Fruit fly (Drosophila melanogaster): Measurements from ENCODE around the gene CG3285.
A peak's percentile ranks its signal among the peaks of the same experiment; 100 is the strongest.

Gene CG3285

DNA sequence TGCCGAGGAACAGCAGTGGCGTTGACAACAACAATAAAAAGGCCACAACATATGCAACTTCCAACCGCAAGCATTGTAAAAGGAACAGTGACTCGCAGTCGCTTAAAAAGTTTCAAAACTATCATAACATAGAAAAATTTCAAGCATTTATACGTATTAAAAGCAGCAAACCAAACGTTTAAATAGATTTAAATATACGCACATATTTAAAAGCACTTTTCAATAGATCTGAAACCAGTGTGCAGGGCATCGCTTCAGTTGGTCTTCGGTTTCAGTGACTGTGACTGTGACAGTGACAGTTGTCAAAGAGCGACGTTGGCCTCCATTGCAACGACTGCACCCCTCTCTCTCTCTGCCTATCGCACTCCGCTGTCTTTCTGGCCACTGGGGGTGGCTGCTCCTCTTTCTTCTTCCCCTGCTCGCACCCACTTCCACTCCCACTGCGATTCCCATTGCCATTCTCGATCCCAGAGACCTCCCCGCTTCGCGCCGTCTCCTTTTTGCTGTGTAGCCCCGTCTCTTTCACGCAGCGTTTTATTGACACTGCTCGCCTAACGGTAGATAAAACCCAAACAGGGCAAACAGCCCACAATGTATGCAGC lies 17.5 kb downstream of the CG3285 start (continued):
- TF ChIP-seq D (optimal IDR thresholded peaks at IDR 0.05) = no peak
- TF ChIP-seq D (GFP tag; optimal IDR thresholded peaks at IDR 0.05) = peak; percentile 88
- TF ChIP-seq Hmr (GFP tag; optimal IDR thresholded peaks at IDR 0.05) = peak; percentile 41
- peak; percentile 68 for TF ChIP-seq Chrac-16 (GFP tag; optimal IDR thresholded peaks at IDR 0.05)
- peak; percentile 53 for TF ChIP-seq bab2 (GFP tag; optimal IDR thresholded peaks at IDR 0.05)
- TF ChIP-seq sens (GFP tag) = peak; percentile 97
- TF ChIP-seq trh (GFP tag; optimal IDR thresholded peaks at IDR 0.05) = no peak
- TF ChIP-seq Sox102F (GFP tag; optimal IDR thresholded peaks at IDR 0.05) = peak; percentile 95
- TF ChIP-seq CG18599 (GFP tag; optimal IDR thresholded peaks at IDR 0.05) = peak; percentile 51
- TF ChIP-seq BEAF-32 (GFP tag; optimal IDR thresholded peaks at IDR 0.05) = no peak
- TF ChIP-seq org-1 (GFP tag; optimal IDR thresholded peaks at IDR 0.05) = peak; percentile 73
- TF ChIP-seq BtbVII (GFP tag; optimal IDR thresholded peaks at IDR 0.05) = peak; percentile 33
- TF ChIP-seq CG10267 (tag; optimal IDR thresholded peaks at IDR 0.05) = peak; percentile 76
- no peak for TF ChIP-seq Tbp (GFP tag; optimal IDR thresholded peaks at IDR 0.05)
- TF ChIP-seq Dref (GFP tag; IDR thresholded peaks at IDR 0.05) = no peak
- TF ChIP-seq CG6689 (GFP tag; IDR thresholded peaks at IDR 0.05) = peak; percentile 92
- TF ChIP-seq cg (GFP tag; optimal IDR thresholded peaks at IDR 0.05) = no peak
- TF ChIP-seq CG34376 (GFP tag; optimal IDR thresholded peaks at IDR 0.05) = no peak
- no peak for TF ChIP-seq ham (GFP tag; IDR thresholded peaks at IDR 0.05)
- peak; percentile 81 for TF ChIP-seq run (tag; optimal IDR thresholded peaks at IDR 0.05)
- peak; percentile 50 for TF ChIP-seq Meics (GFP tag; optimal IDR thresholded peaks at IDR 0.05)
- no peak for TF ChIP-seq pfk (GFP tag; optimal IDR thresholded peaks at IDR 0.05)
- TF ChIP-seq CG10147 (GFP tag; optimal IDR thresholded peaks at IDR 0.05) = peak; percentile 1
- peak; percentile 38 for TF ChIP-seq mam (GFP tag; optimal IDR thresholded peaks at IDR 0.05)
- no peak for TF ChIP-seq NFAT (GFP tag; IDR thresholded peaks at IDR 0.05)
- TF ChIP-seq NK7.1 (GFP tag; optimal IDR thresholded peaks at IDR 0.05) = no peak
- peak; percentile 60 for TF ChIP-seq Bdp1 (GFP tag; optimal IDR thresholded peaks at IDR 0.05)
- no peak for TF ChIP-seq TFAM (GFP tag; optimal IDR thresholded peaks at IDR 0.05)
- TF ChIP-seq CG13894 (tag; optimal IDR thresholded peaks at IDR 0.05) = no peak
- TF ChIP-seq eyg (GFP tag; optimal IDR thresholded peaks at IDR 0.05) = peak; percentile 58
- peak; percentile 78 for TF ChIP-seq ind (GFP tag; optimal IDR thresholded peaks at IDR 0.05)
- no peak for TF ChIP-seq HLH4C (GFP tag; IDR thresholded peaks at IDR 0.05; ENCODE audit: partially characterized antibody)
- peak; percentile 26 for TF ChIP-seq twi (tag; optimal IDR thresholded peaks at IDR 0.05)
- peak; percentile 6 for TF ChIP-seq CG10274 (GFP tag; optimal IDR thresholded peaks at IDR 0.05)
- TF ChIP-seq gt (GFP tag; IDR thresholded peaks at IDR 0.05) = peak; percentile 85
- no peak for TF ChIP-seq fd102C (GFP tag; optimal IDR thresholded peaks at IDR 0.05)
- peak; percentile 92 for TF ChIP-seq CG17328 (GFP tag; IDR thresholded peaks at IDR 0.05)
- no peak for TF ChIP-seq fd3F (GFP tag; optimal IDR thresholded peaks at IDR 0.05)
- peak; percentile 32; the same call in 1 of the 2 replicates for TF ChIP-seq CG10321 (GFP tag; IDR thresholded peaks at IDR 0.05)
- TF ChIP-seq hkb (optimal IDR thresholded peaks at IDR 0.05) = no peak
- peak; percentile 91 for TF ChIP-seq hkb (GFP tag; IDR thresholded peaks at IDR 0.05)
- peak; percentile 67 for TF ChIP-seq sim (GFP tag; IDR thresholded peaks at IDR 0.05)
- TF ChIP-seq bowl (GFP tag; IDR thresholded peaks at IDR 0.05) = no peak
- TF ChIP-seq dm (GFP tag; optimal IDR thresholded peaks at IDR 0.05) = peak; percentile 10
- no peak for TF ChIP-seq Bteb2 (GFP tag; optimal IDR thresholded peaks at IDR 0.05)
- TF ChIP-seq z (GFP tag; IDR thresholded peaks at IDR 0.05) = peak; percentile 50; the same call in 1 of the 3 replicates
- peak; percentile 75 for TF ChIP-seq Sox100B (GFP tag; optimal IDR thresholded peaks at IDR 0.05)
- TF ChIP-seq CG18764 (GFP tag; optimal IDR thresholded peaks at IDR 0.05) = peak; percentile 53
- TF ChIP-seq kni (GFP tag; optimal IDR thresholded peaks at IDR 0.05) = no peak
- TF ChIP-seq Taf1 (GFP tag; IDR thresholded peaks at IDR 0.05) = 0 out of 2 replicates have a peak, but pooled peaks have one; percentile 34
- TF ChIP-seq CG12236 (GFP tag; optimal IDR thresholded peaks at IDR 0.05) = peak; percentile 42

Data from whole organism, embryonic.